Fruit fly (Drosophila melanogaster) whole organism, embryonic: Measurements from ENCODE around the gene crq.

Experiments
- CG11093 ChIP-seq: fragments of 200-800 bp; sonication (Bioruptor generic); IDR thresholded peaks from 3 replicates; pipeline ENCODE4 v1.3.6; 2022; ENCODE audit warnings: missing biosample characterization, missing genetic modification characterization
- CG11456 ChIP-seq: fragments of 200-800 bp; sonication (Bioruptor generic); IDR thresholded peaks from 3 replicates; pipeline ENCODE4 v1.3.6; 2022; ENCODE audit warnings: missing biosample characterization, missing genetic modification characterization
- CG12659 ChIP-seq: fragments of 200-800 bp; sonication (Bioruptor generic); optimal IDR thresholded peaks from 3 replicates; lab custom pipeline; 2017; ENCODE audit warnings: mild to moderate bottlenecking, missing biosample characterization, missing genetic modification reagents, missing genetic modification characterization
- CG13775 ChIP-seq: fragments of 200-800 bp; sonication (Bioruptor generic); optimal IDR thresholded peaks from 3 replicates; lab custom pipeline; 2017; ENCODE audit warnings: missing biosample characterization, mild to moderate bottlenecking, missing genetic modification characterization
- CG14965 ChIP-seq: fragments of 200-800 bp; sonication (Bioruptor generic); optimal IDR thresholded peaks from 2 replicates; lab custom pipeline; 2016; ENCODE audit warnings: missing biosample characterization, missing genetic modification characterization, borderline replicate concordance
- CG17829 ChIP-seq: fragments of 200-800 bp; optimal IDR thresholded peaks from 2 replicates; lab custom pipeline; 2019; ENCODE audit warnings: missing biosample characterization, mild to moderate bottlenecking, missing genetic modification characterization, moderate library complexity
- CG18262 ChIP-seq: fragments of 200-800 bp; optimal IDR thresholded peaks from 3 replicates; lab custom pipeline; 2019; ENCODE audit warnings: missing biosample characterization, mild to moderate bottlenecking, missing genetic modification characterization, moderate library complexity
- CG18764 ChIP-seq: fragments of 200-800 bp; sonication (Bioruptor generic); optimal IDR thresholded peaks from 3 replicates; lab custom pipeline; 2016; ENCODE audit warnings: missing biosample characterization, missing genetic modification characterization
- CG2202 ChIP-seq: fragments of 200-800 bp; sonication (Bioruptor generic); optimal IDR thresholded peaks from 2 replicates; lab custom pipeline; 2018; ENCODE audit warnings: missing biosample characterization, mild to moderate bottlenecking, missing genetic modification characterization
- CG30020 ChIP-seq: fragments of 200-800 bp; optimal IDR thresholded peaks from 2 replicates; lab custom pipeline; 2019; ENCODE audit warnings: missing biosample characterization, mild to moderate bottlenecking, missing genetic modification characterization, moderate library complexity
- CG30403 ChIP-seq: fragments of 200-800 bp; sonication (Bioruptor generic); optimal IDR thresholded peaks from 3 replicates; lab custom pipeline; 2016; ENCODE audit warnings: missing biosample characterization, missing genetic modification characterization
- CG32767 ChIP-seq: fragments of 200-800 bp; sonication (Bioruptor generic); IDR thresholded peaks from 2 replicates; pipeline ENCODE4 v1.3.6; 2022; ENCODE audit warnings: missing biosample characterization, missing genetic modification characterization
- CG4854 ChIP-seq: fragments of 200-800 bp; sonication (Bioruptor generic); optimal IDR thresholded peaks from 2 replicates; lab custom pipeline; 2016; ENCODE audit warnings: missing biosample characterization, missing genetic modification characterization, inconsistent platforms
- CG6683 ChIP-seq: fragments of 200-800 bp; sonication (Bioruptor generic); optimal IDR thresholded peaks from 2 replicates; lab custom pipeline; 2017; ENCODE audit warnings: missing biosample characterization, mild to moderate bottlenecking, missing genetic modification characterization, missing genetic modification reagents
- CG6765 ChIP-seq: fragments of 200-800 bp; sonication (Bioruptor generic); optimal IDR thresholded peaks from 3 replicates; lab custom pipeline; 2017; ENCODE audit warnings: missing biosample characterization, mild to moderate bottlenecking, missing genetic modification characterization
- CG8290 ChIP-seq, 3 experiments: fragments of 200-800 bp; sonication (Bioruptor generic); optimal IDR thresholded peaks; 2 replicates each; lab custom pipeline; 2016 to 2019; ENCODE audit warnings: missing biosample characterization in 3 of 3, missing genetic modification characterization in 3 of 3, mild to moderate bottlenecking in 2 of 3, moderate library complexity in 1 of 3
- CG8359 ChIP-seq: fragments of 200-800 bp; sonication (Bioruptor generic); optimal IDR thresholded peaks from 2 replicates; lab custom pipeline; 2017; ENCODE audit warnings: missing biosample characterization, mild to moderate bottlenecking, missing genetic modification characterization, borderline replicate concordance
- CG8388 ChIP-seq: fragments of 200-800 bp; sonication (Bioruptor generic); optimal IDR thresholded peaks from 2 replicates; lab custom pipeline; 2019; ENCODE audit warnings: missing biosample characterization, mild to moderate bottlenecking, missing genetic modification characterization, moderate library complexity
- CG9797 ChIP-seq: fragments of 200-800 bp; sonication (Bioruptor generic); optimal IDR thresholded peaks from 3 replicates; lab custom pipeline; 2018; ENCODE audit warnings: missing biosample characterization, mild to moderate bottlenecking, missing genetic modification characterization
- Deaf1 ChIP-seq: fragments of 200-800 bp; optimal IDR thresholded peaks from 3 replicates; lab custom pipeline; 2019; ENCODE audit warnings: missing biosample characterization, mild to moderate bottlenecking, missing genetic modification characterization, moderate library complexity
- ERR ChIP-seq: fragments of 200-800 bp; sonication (Bioruptor generic); optimal IDR thresholded peaks from 2 replicates; lab custom pipeline; 2016; ENCODE audit warnings: missing biosample characterization, missing genetic modification characterization
- HLH3B ChIP-seq: fragments of 200-800 bp; sonication (Bioruptor generic); IDR thresholded peaks from 2 replicates; pipeline ENCODE4 v1.3.6; 2022; ENCODE audit warnings: missing biosample characterization, missing genetic modification characterization
- Hmr ChIP-seq: fragments of 200-800 bp; sonication (Bioruptor generic); optimal IDR thresholded peaks from 3 replicates; lab custom pipeline; 2017; ENCODE audit warnings: mild to moderate bottlenecking, missing biosample characterization, missing genetic modification reagents, missing genetic modification characterization
- Hr39 ChIP-seq: fragments of >200 bp; optimal IDR thresholded peaks from 2 replicates; lab custom pipeline; 2017
- Hr78 ChIP-seq, 2 experiments: fragments of 200-800 bp in 1 of 2; fragments of >200 bp in 1 of 2; sonication (Bioruptor generic) in 1 of 2; optimal IDR thresholded peaks; 2 replicates each; lab custom pipeline; 2017 to 2019; ENCODE audit warnings: missing biosample characterization in 2 of 2, missing genetic modification characterization in 2 of 2, mild to moderate bottlenecking in 1 of 2, moderate library complexity in 1 of 2
- Hsf ChIP-seq: fragments of 200-800 bp; sonication (Bioruptor generic); optimal IDR thresholded peaks from 3 replicates; lab custom pipeline; 2016; ENCODE audit warnings: missing biosample characterization, missing genetic modification characterization
- Lpt ChIP-seq: fragments of >200 bp; optimal IDR thresholded peaks from 2 replicates; lab custom pipeline; 2018; ENCODE audit warnings: missing biosample characterization, missing genetic modification characterization
- Med ChIP-seq: fragments of 200-800 bp; sonication (Bioruptor generic); peaks from one replicate; lab custom pipeline; 2016; ENCODE audit warnings: missing biosample characterization, missing genetic modification characterization, mild to moderate bottlenecking, inconsistent platforms, moderate library complexity
- Ptx1 ChIP-seq: fragments of 200-800 bp; sonication (Bioruptor generic); IDR thresholded peaks from 2 replicates; pipeline ENCODE4 v1.3.6; 2022; ENCODE audit warnings: missing biosample characterization, missing genetic modification characterization
- Ssrp ChIP-seq: fragments of 200-800 bp; sonication (Bioruptor generic); optimal IDR thresholded peaks from 2 replicates; lab custom pipeline; 2018; ENCODE audit warnings: missing biosample characterization, mild to moderate bottlenecking, missing genetic modification characterization, moderate library complexity
- al ChIP-seq: fragments of 200-800 bp; sonication (Bioruptor generic); IDR thresholded peaks from 2 replicates; pipeline ENCODE4 v1.3.6; 2022; ENCODE audit warnings: missing biosample characterization, missing genetic modification characterization
- ash1 ChIP-seq: fragments of 200-800 bp; sonication (Bioruptor generic); optimal IDR thresholded peaks from 2 replicates; lab custom pipeline; 2018; ENCODE audit warnings: missing biosample characterization, mild to moderate bottlenecking, missing genetic modification characterization
- chif ChIP-seq, 2 experiments: fragments of 200-800 bp; sonication (Bioruptor generic); optimal IDR thresholded peaks; 3 replicates each; lab custom pipeline; 2016; ENCODE audit warnings: missing biosample characterization in 2 of 2, missing genetic modification characterization in 2 of 2
- chinmo ChIP-seq: fragments of 200-800 bp; sonication (Bioruptor generic); IDR thresholded peaks from 4 replicates; pipeline ENCODE4 v1.3.6; 2022; ENCODE audit warnings: missing biosample characterization, missing genetic modification characterization; ENCODE audit not compliant: partially characterized antibody
- cwo ChIP-seq: fragments of 200-800 bp; sonication (Bioruptor generic); optimal IDR thresholded peaks from 3 replicates; lab custom pipeline; 2017; ENCODE audit warnings: missing biosample characterization, missing genetic modification characterization, mild to moderate bottlenecking, moderate library complexity, missing genetic modification reagents
- ftz-f1 ChIP-seq: fragments of 200-800 bp; sonication (Bioruptor generic); optimal IDR thresholded peaks from 2 replicates; lab custom pipeline; 2016; ENCODE audit warnings: missing biosample characterization, missing genetic modification characterization
- gce ChIP-seq: fragments of 200-800 bp; sonication (Bioruptor generic); IDR thresholded peaks from 3 replicates; pipeline ENCODE4 v1.3.6; 2022; ENCODE audit warnings: missing biosample characterization, missing genetic modification characterization
- gcm ChIP-seq: fragments of 200-800 bp; sonication (Bioruptor generic); optimal IDR thresholded peaks from 2 replicates; lab custom pipeline; 2019; ENCODE audit warnings: missing biosample characterization, mild to moderate bottlenecking, missing genetic modification characterization, moderate library complexity
- gem ChIP-seq: fragments of 200-800 bp; sonication (Bioruptor generic); optimal IDR thresholded peaks from 2 replicates; lab custom pipeline; 2019; ENCODE audit warnings: missing biosample characterization, mild to moderate bottlenecking, missing genetic modification characterization, moderate library complexity
- gt ChIP-seq: fragments of 200-800 bp; sonication (Bioruptor generic); IDR thresholded peaks from 2 replicates; pipeline ENCODE4 v1.3.6; 2022; ENCODE audit warnings: missing biosample characterization, missing genetic modification characterization
- hb ChIP-seq: fragments of 200-800 bp; sonication (Bioruptor generic); IDR thresholded peaks from 3 replicates; pipeline ENCODE4 v1.3.6; 2022; ENCODE audit warnings: missing biosample characterization, missing genetic modification characterization; ENCODE audit not compliant: partially characterized antibody
- jing ChIP-seq: fragments of 200-800 bp; sonication (Bioruptor generic); optimal IDR thresholded peaks from 2 replicates; lab custom pipeline; 2018; ENCODE audit warnings: missing biosample characterization, mild to moderate bottlenecking, missing genetic modification characterization
- luna ChIP-seq: fragments of 200-800 bp; sonication (Bioruptor generic); optimal IDR thresholded peaks from 2 replicates; lab custom pipeline; 2016; ENCODE audit warnings: missing biosample characterization, missing genetic modification characterization
- mam ChIP-seq: fragments of 200-800 bp; sonication (Bioruptor generic); optimal IDR thresholded peaks from 3 replicates; lab custom pipeline; 2016; ENCODE audit warnings: missing biosample characterization, missing genetic modification characterization
- row ChIP-seq: fragments of 200-800 bp; sonication (Bioruptor generic); IDR thresholded peaks from 3 replicates; pipeline ENCODE4 v1.3.6; 2022; ENCODE audit warnings: missing biosample characterization, missing genetic modification characterization
- sc ChIP-seq, 3 experiments: fragments of >200 bp in 2 of 3; fragments of 200-800 bp in 1 of 3; sonication (Bioruptor generic) in 1 of 3; optimal IDR thresholded peaks; 2 replicates in 2 of 3; 3 replicates in 1 of 3; lab custom pipeline; 2017; ENCODE audit warnings: mild to moderate bottlenecking in 1 of 3, missing biosample characterization in 1 of 3, missing genetic modification characterization in 1 of 3, missing genetic modification reagents in 1 of 3
- sens ChIP-seq: fragments of 200-800 bp; sonication (Bioruptor generic); peaks from one replicate; lab custom pipeline; 2016; ENCODE audit warnings: missing biosample characterization, missing genetic modification characterization
- ttk ChIP-seq: fragments of 200-800 bp; sonication (Bioruptor generic); IDR thresholded peaks from 2 replicates; pipeline ENCODE4 v2.1.2; 2022; ENCODE audit warnings: missing biosample characterization, missing genetic modification characterization

The crq gene

DNA sequence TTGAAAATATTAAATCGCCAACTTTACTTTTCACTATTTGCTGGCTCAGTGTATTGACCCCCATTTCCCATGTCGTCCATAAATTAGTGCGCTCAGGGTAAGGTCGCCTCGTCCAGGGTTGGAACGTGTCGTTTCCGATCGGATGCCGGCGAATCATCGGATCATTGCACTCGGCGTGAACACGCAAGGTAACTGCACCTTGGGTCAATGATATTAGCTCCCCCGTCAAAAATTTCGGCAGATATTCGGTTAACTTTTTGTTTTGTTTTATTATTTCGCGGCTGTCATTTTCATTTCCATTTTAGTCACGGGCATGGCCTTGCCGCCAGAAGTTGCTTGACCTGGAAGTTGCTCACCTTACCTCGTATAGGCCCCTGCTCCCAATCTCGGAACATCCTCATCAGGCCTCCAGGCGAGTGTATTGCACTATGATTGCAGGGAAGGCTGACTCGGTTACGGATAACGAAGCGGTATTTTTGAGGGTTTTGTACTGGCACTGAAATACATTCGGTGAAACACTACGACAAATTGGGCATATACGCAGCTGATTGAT is 35.8 kb upstream of the crq start:
- TF ChIP-seq chif (GFP tag; optimal IDR thresholded peaks at IDR 0.05; lab: Kevin White, UChicago) (peak in 1 of 2 experiments; percentile 15), gcm (GFP tag; lab: Kevin White, UChicago) (peak; percentile 42), ERR (GFP tag; lab: Kevin White, UChicago) (no peak), row (GFP tag; lab: Robert Waterston, UW) (0 out of 3 replicates have a peak, but pooled peaks have one; percentile 1), CG17829 (no peak), Hsf (no peak), CG14965 (no peak), CG11456 (GFP tag; lab: Robert Waterston, UW) (0 out of 3 replicates have a peak, but pooled peaks have one; percentile 1), ftz-f1 (GFP tag; lab: Kevin White, UChicago) (peak; percentile 90), CG8388 (GFP tag; lab: Kevin White, UChicago) (no peak), CG13775 (GFP tag; lab: Kevin White, UChicago) (peak; percentile 7), CG12659 (GFP tag; lab: Kevin White, UChicago) (peak; percentile 17), Ptx1 (GFP tag; lab: Robert Waterston, UW) (no peak), CG6683 (no peak), CG8290 (GFP tag; optimal IDR thresholded peaks at IDR 0.05; lab: Kevin White, UChicago) (no peak), CG8290 (tag; optimal IDR thresholded peaks at IDR 0.05; lab: Kevin White, UChicago) (peak in 1 of 2 experiments; percentile 3), chinmo (GFP tag; lab: Robert Waterston, UW) (peak; percentile 28; the same call in 1 of the 4 replicates), ash1 (no peak), Deaf1 (tag; lab: Kevin White, UChicago) (peak; percentile 24), CG18262 (no peak), gce (GFP tag; lab: Robert Waterston, UW) (0 out of 3 replicates have a peak, but pooled peaks have one; percentile 64), Med (GFP tag; lab: Kevin White, UChicago) (peak; percentile 18), Ssrp (peak; percentile 4), Hr78 (GFP tag; optimal IDR thresholded peaks at IDR 0.05; lab: Kevin White, UChicago) (peak in 1 of 2 experiments; percentile 86), gt (no peak), sens (peak; percentile 29), CG30020 (tag; lab: Kevin White, UChicago) (no peak), luna (GFP tag; lab: Kevin White, UChicago) (no peak), HLH3B (GFP tag; lab: Robert Waterston, UW) (0 out of 2 replicates have a peak, but pooled peaks have one; percentile 3), cwo (GFP tag; lab: Kevin White, UChicago) (peak; percentile 8), hb (GFP tag; lab: Robert Waterston, UW) (no peak), CG30403 (no peak)
- TF ChIP-seq, all 482 proteins: peak for 17

DNA sequence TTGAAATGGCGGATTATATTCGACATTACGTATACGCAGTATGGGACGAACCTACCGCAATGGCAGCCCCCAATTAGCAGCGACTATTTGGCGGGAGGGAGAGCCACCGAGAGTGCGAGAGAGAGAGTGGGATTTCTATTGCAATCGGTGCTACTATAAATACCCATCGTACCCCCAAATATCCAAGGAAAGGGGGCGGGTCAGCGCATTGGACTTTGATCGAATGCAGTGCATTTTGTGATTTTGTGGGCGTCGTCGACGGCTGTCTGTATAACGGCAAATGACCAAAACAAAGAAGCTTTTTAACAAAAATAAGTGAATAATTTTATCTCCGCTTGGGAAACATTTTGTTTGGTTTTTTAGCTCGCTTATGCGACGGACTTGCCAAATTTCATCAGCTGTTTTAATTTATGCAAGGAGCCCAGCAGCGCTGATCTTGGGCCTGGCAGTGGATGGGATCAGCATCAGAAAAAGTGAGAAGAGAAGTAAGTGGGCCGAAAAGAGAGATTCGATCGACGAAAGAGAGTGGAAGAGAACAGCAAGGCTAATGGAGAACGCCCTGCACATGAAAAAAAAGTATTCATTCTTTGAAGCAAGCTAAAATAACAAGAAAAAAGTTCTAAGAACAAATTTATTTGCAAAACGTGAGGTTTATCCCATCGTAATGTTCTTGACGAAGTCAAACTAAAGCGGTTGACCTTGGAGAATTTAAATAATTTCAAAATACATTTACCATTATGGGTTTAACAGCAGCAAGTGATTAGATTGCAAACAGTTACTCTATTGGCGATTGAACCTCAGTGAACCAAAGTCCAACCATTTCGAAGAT is 35.1 kb upstream of the crq start:
- no peak for TF ChIP-seq CG6765 (GFP tag; lab: Kevin White, UChicago)
- no peak for TF ChIP-seq Hr39 (lab: Kevin White, UChicago)
- TF ChIP-seq al (GFP tag; lab: Robert Waterston, UW) = no peak
- no peak for TF ChIP-seq ttk (GFP tag; lab: Robert Waterston, UW)
- no peak for TF ChIP-seq CG2202 (tag; lab: Kevin White, UChicago)
- TF ChIP-seq CG4854 (GFP tag; lab: Kevin White, UChicago) = no peak
- no peak for TF ChIP-seq Lpt
- no peak for TF ChIP-seq CG8359 (GFP tag; lab: Kevin White, UChicago)
- no peak for TF ChIP-seq jing (GFP tag; lab: Kevin White, UChicago)
- peak; percentile 38 for TF ChIP-seq Hmr (GFP tag; lab: Kevin White, UChicago)
- TF ChIP-seq CG32767 (GFP tag; lab: Robert Waterston, UW) = no peak
- no peak for TF ChIP-seq CG18764 (GFP tag; lab: Kevin White, UChicago)
- no peak for TF ChIP-seq sc (optimal IDR thresholded peaks at IDR 0.05; lab: Kevin White, UChicago)
- TF ChIP-seq sc (GFP tag; optimal IDR thresholded peaks at IDR 0.05; lab: Kevin White, UChicago) = no peak
- TF ChIP-seq gem (tag; lab: Kevin White, UChicago) = peak; percentile 66
- TF ChIP-seq CG11093 (GFP tag; lab: Robert Waterston, UW) = no peak
- TF ChIP-seq CG9797 (GFP tag; lab: Kevin White, UChicago) = no peak
- no peak for TF ChIP-seq mam
- TF ChIP-seq gt = no peak
